Fruit fly (Drosophila melanogaster) S2 (cell line): ENCODE measurements around the gene CG33687.

Experiments
- CG8478 ChIP-seq: fragments of >200 bp; optimal IDR thresholded peaks from 2 replicates; lab custom pipeline; 2018
- CTCF ChIP-seq, 2 experiments: fragments of >200 bp; optimal IDR thresholded peaks; 2 replicates each; lab custom pipeline; 2018

DNA sequence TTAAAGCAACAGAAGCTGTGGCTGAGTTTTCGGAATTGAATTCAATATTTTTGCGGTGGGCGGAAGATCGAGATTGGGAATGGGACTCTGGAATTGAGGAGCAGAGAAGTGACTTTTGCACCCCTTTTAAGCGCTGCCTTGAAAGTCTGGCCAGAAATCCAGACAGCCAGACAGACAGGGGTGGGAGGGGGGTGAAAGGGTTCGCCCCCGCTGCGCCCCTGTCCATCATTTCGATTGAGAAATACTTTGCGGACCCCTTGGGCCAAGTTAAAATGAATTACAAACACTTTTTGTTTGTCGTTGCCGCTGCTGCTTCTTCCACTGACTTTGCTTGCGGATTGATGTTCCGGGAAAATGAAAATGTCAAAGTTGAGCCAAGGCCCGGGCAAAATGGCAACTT, 14.2 kb upstream of the CG33687 start:
- TF ChIP-seq CG8478, result no peak
- TF ChIP-seq CTCF (optimal IDR thresholded peaks at IDR 0.05; lab: Kevin White, UChicago), result no peak
